Worm (Caenorhabditis elegans) whole organism, midembryonic: ENCODE data around the gene nucb-1.

Experiments used
- T22C8.4 ChIP-seq: fragments of 200-800 bp; sonication (Bioruptor generic); IDR thresholded peaks from 2 replicates; pipeline ENCODE4 v1.3.6; 2022; ENCODE audit warnings: missing genetic modification characterization, missing compliant biosample characterization
- cog-1 ChIP-seq: sonication (generic microtip); optimal IDR thresholded peaks from 2 replicates; lab custom pipeline; 2016; ENCODE audit warnings: missing genetic modification characterization, missing compliant biosample characterization
- flt-1 ChIP-seq: fragments of 200-800 bp; sonication (Bioruptor generic); IDR thresholded peaks from 2 replicates; pipeline ENCODE4 v1.3.6; 2022; ENCODE audit warnings: missing genetic modification characterization, missing compliant biosample characterization
- ztf-23 ChIP-seq: fragments of 200-800 bp; sonication (Bioruptor generic); IDR thresholded peaks from 2 replicates; pipeline ENCODE4 v1.3.6; 2022; ENCODE audit warnings: missing genetic modification reagents, missing genetic modification characterization, missing compliant biosample characterization
- ztf-29 ChIP-seq: fragments of 200-800 bp; sonication (Bioruptor generic); IDR thresholded peaks from 2 replicates; pipeline ENCODE4 v1.3.6; 2022; ENCODE audit warnings: missing genetic modification reagents, missing genetic modification characterization, missing compliant biosample characterization

DNA sequence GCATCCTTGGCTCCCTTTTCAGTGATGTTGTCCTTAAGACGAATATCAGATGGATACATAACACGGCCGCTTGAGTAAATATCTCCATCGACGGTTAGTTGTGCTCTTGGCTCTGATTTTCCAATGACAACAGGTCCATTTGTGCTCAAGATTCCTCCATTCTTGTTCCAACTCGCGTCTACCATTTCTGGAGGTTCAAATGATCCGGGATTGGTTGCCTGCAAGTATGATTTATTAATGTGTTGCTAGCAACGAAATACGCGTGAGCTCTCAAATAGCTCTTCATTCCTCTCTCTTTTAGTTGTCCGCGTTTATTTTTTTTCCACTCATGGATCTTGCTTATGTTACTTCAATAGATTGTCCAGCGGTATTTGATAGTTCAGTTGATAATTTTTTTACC lies 13.8 kb upstream of the nucb-1 start, which contains the start of gene arrd-28:
- TF ChIP-seq cog-1 (no peak), flt-1 (GFP tag; lab: Robert Waterston, UW) (no peak), T22C8.4 (GFP tag; lab: Robert Waterston, UW) (no peak), ztf-29 (no peak), ztf-23 (GFP tag; lab: Robert Waterston, UW) (no peak)
